Worm (Caenorhabditis elegans) whole organism, mixed stage, embryonic: Measurements from ENCODE around the gene srbc-62.
"Not testable (repeated sequence)": the region's sequence is repeated elsewhere in the genome, so short reads cannot be mapped to it uniquely, and the experiment has no call there.

Source experiments
- M03D4.4 ChIP-seq: sonication (generic microtip); optimal IDR thresholded peaks from 2 replicates; lab custom pipeline; 2017; ENCODE audit warnings: mild to moderate bottlenecking, missing genetic modification characterization, missing compliant biosample characterization
- bed-3 ChIP-seq: fragments of 200-800 bp; sonication (Bioruptor generic); optimal IDR thresholded peaks from 3 replicates; lab custom pipeline; 2018; ENCODE audit warnings: mild to moderate bottlenecking, missing genetic modification characterization, moderate library complexity, missing compliant biosample characterization
- blmp-1 ChIP-seq: fragments of 150-350 bp; optimal IDR thresholded peaks from 2 replicates; lab custom pipeline; 2014; ENCODE audit warnings: missing biosample characterization, missing genetic modification characterization
- ceh-39 ChIP-seq: fragments of 150-350 bp; optimal IDR thresholded peaks from 2 replicates; lab custom pipeline; 2014; ENCODE audit warnings: missing biosample characterization, missing genetic modification characterization
- ceh-83 ChIP-seq: fragments of 200-800 bp; sonication (Bioruptor generic); optimal IDR thresholded peaks from 2 replicates; lab custom pipeline; 2018; ENCODE audit warnings: mild to moderate bottlenecking, missing genetic modification characterization, missing compliant biosample characterization
- ces-1 ChIP-seq: fragments of 150-350 bp; optimal IDR thresholded peaks from 2 replicates; lab custom pipeline; 2014; ENCODE audit warnings: missing biosample characterization, missing genetic modification reagents, missing genetic modification characterization
- drap-1 ChIP-seq: fragments of 200-800 bp; sonication (Bioruptor generic); optimal IDR thresholded peaks from 3 replicates; lab custom pipeline; 2018; ENCODE audit warnings: mild to moderate bottlenecking, missing genetic modification characterization, missing compliant biosample characterization
- elt-1 ChIP-seq: sonication (generic microtip); optimal IDR thresholded peaks from 2 replicates; lab custom pipeline; 2017; ENCODE audit warnings: missing genetic modification characterization, mild to moderate bottlenecking, missing compliant biosample characterization, antibody characterized with exemption, moderate library complexity, borderline replicate concordance; ENCODE audit not compliant: insufficient read depth
- elt-3 ChIP-seq: fragments of 150-350 bp; optimal IDR thresholded peaks from 2 replicates; lab custom pipeline; 2014; ENCODE audit warnings: missing biosample characterization, missing genetic modification characterization
- flh-1 ChIP-seq: fragments of 200-800 bp; sonication (Bioruptor generic); optimal IDR thresholded peaks from 2 replicates; lab custom pipeline; 2018; ENCODE audit warnings: mild to moderate bottlenecking, missing genetic modification characterization, moderate library complexity, missing compliant biosample characterization
- ham-2 ChIP-seq: fragments of 200-800 bp; sonication (Bioruptor generic); optimal IDR thresholded peaks from 2 replicates; lab custom pipeline; 2018; ENCODE audit warnings: mild to moderate bottlenecking, missing genetic modification characterization, missing compliant biosample characterization
- hlh-1 ChIP-seq: fragments of 150-350 bp; optimal IDR thresholded peaks from 2 replicates; lab custom pipeline; 2014; ENCODE audit warnings: missing biosample characterization, missing genetic modification reagents, missing genetic modification characterization
- lin-13 ChIP-seq: fragments of 150-350 bp; optimal IDR thresholded peaks from 2 replicates; lab custom pipeline; 2014; ENCODE audit warnings: missing biosample characterization, missing genetic modification characterization
- lin-32 ChIP-seq: fragments of 200-800 bp; sonication (Bioruptor generic); optimal IDR thresholded peaks from 2 replicates; lab custom pipeline; 2018; ENCODE audit warnings: mild to moderate bottlenecking, missing genetic modification characterization, missing compliant biosample characterization
- lsy-2 ChIP-seq: fragments of 150-350 bp; optimal IDR thresholded peaks from 2 replicates; lab custom pipeline; 2014; ENCODE audit warnings: missing biosample characterization, missing genetic modification characterization
- mab-5 ChIP-seq: fragments of 150-350 bp; optimal IDR thresholded peaks from 2 replicates; lab custom pipeline; 2014; ENCODE audit warnings: missing biosample characterization, missing genetic modification characterization
- mep-1 ChIP-seq: fragments of 150-350 bp; optimal IDR thresholded peaks from 2 replicates; lab custom pipeline; 2017; ENCODE audit warnings: missing biosample characterization, missing genetic modification reagents, missing genetic modification characterization, inconsistent platforms
- mls-2 ChIP-seq: sonication (generic microtip); optimal IDR thresholded peaks from 2 replicates; lab custom pipeline; 2016; ENCODE audit warnings: mild to moderate bottlenecking, missing genetic modification characterization, moderate library complexity, missing compliant biosample characterization
- nhr-12 ChIP-seq: fragments of 150-350 bp; optimal IDR thresholded peaks from 2 replicates; lab custom pipeline; 2014; ENCODE audit warnings: missing biosample characterization, missing genetic modification characterization
- nhr-2 ChIP-seq: fragments of 150-350 bp; optimal IDR thresholded peaks from 2 replicates; lab custom pipeline; 2014; ENCODE audit warnings: missing biosample characterization, missing genetic modification characterization
- nhr-28 ChIP-seq: fragments of 150-350 bp; optimal IDR thresholded peaks from 2 replicates; lab custom pipeline; 2014; ENCODE audit warnings: missing biosample characterization, missing genetic modification characterization
- pha-4 ChIP-seq: fragments of 150-350 bp; optimal IDR thresholded peaks from 2 replicates; lab custom pipeline; 2018; ENCODE audit warnings: missing biosample characterization, missing genetic modification reagents, missing genetic modification characterization
- sem-2 ChIP-seq: fragments of 200-800 bp; sonication (Bioruptor generic); optimal IDR thresholded peaks from 2 replicates; lab custom pipeline; 2018; ENCODE audit warnings: mild to moderate bottlenecking, missing genetic modification characterization, missing compliant biosample characterization
- snpc-4 ChIP-seq: fragments of 150-350 bp; optimal IDR thresholded peaks from 2 replicates; lab custom pipeline; 2014; ENCODE audit warnings: missing biosample characterization, missing genetic modification characterization
- sptf-1 ChIP-seq: sonication (generic microtip); optimal IDR thresholded peaks from 2 replicates; lab custom pipeline; 2017; ENCODE audit warnings: mild to moderate bottlenecking, missing genetic modification characterization, moderate library complexity, missing compliant biosample characterization
- tbx-8 ChIP-seq: fragments of 200-800 bp; sonication (Bioruptor generic); optimal IDR thresholded peaks from 2 replicates; lab custom pipeline; 2018; ENCODE audit warnings: mild to moderate bottlenecking, missing genetic modification characterization, moderate library complexity, missing compliant biosample characterization
- unc-120 ChIP-seq: sonication (generic microtip); optimal IDR thresholded peaks from 2 replicates; lab custom pipeline; 2017; ENCODE audit warnings: missing genetic modification characterization, missing compliant biosample characterization; ENCODE audit not compliant: poor library complexity, severe bottlenecking
- unc-39 ChIP-seq: fragments of 150-350 bp; optimal IDR thresholded peaks from 2 replicates; lab custom pipeline; 2014; ENCODE audit warnings: missing biosample characterization, missing genetic modification characterization
- unc-62 ChIP-seq: fragments of 150-350 bp; optimal IDR thresholded peaks from 2 replicates; lab custom pipeline; 2014; ENCODE audit warnings: missing biosample characterization, missing genetic modification reagents, missing genetic modification characterization
- ztf-11 ChIP-seq: fragments of 150-350 bp; optimal IDR thresholded peaks from 2 replicates; lab custom pipeline; 2014; ENCODE audit warnings: missing biosample characterization, missing genetic modification characterization

The srbc-62 gene

DNA sequence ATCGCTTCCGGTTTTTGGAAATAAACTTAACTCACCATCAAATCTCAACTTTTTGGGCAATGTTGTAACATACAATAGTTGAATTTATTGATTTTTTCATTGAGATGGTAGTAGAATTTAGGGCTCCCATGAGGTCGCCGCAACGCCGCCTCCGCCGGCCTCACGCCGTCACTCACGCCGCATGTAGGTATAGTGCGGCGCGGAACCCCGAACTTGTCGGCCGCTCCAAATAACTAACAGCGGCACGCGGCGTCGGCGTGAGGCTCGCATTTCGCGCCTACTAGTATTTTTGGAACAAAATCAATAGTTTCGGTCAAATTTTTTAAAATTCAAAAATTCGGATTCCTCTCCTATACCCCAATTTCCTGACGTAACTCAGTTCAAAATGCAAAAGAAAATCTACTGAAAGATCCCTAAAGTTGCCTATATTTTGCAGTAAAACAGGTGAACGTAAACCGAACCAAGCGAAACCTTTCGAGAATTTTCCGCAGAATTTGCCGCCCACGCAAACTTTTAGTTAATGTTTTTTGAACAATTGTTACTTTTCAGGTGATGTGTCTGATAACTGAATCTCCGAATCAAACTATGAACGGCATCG lies 33.7 kb downstream of the srbc-62 start, which contains the start of gene Y61B8A.6:
TSS of gene Y61B8A.6 (plus strand) at position 548 of the 598 bp plus-strand sequence.
- TF ChIP-seq ceh-39 (tag; lab: Kevin White, UChicago) (no peak), tbx-8 (GFP tag; lab: Kevin White, UChicago) (no peak), mab-5 (no peak), mep-1 (tag; lab: Kevin White, UChicago) (no peak), sptf-1 (tag; lab: Kevin White, UChicago) (no peak), ceh-83 (no peak), lin-13 (tag; lab: Kevin White, UChicago) (no peak), ham-2 (no peak), drap-1 (GFP tag; lab: Kevin White, UChicago) (no peak), elt-1 (no peak), sem-2 (GFP tag; lab: Kevin White, UChicago) (no peak), lin-32 (GFP tag; lab: Kevin White, UChicago) (no peak), nhr-28 (tag; lab: Kevin White, UChicago) (no peak), pha-4 (tag; lab: Kevin White, UChicago) (no peak), elt-3 (no peak), unc-120 (no peak), unc-62 (no peak)

DNA sequence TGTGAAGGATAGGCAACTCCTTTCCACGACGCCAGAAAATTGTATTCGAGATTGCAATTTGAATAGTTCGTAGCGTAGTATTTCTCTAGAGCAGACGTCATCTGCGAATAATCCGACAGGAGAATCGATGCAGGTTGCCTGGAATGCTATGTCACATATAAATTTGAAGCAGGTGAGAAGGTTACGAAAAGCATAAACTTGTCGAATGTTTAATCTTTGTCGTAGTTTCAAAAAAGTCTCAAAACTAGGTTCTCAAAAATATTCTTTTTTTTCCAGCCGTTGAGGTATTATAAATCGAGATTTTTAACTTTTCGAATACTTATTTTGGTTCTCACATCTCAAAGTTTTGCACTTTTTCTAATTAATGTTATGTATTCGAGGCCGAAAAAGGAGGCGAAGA lies 37.2 kb downstream of the srbc-62 start, which contains the start of gene srh-116:
TSS of gene srh-116 (minus strand) at position 101 of the 400 bp plus-strand sequence.
- TF ChIP-seq unc-120, mab-5, unc-62: not testable (repeated sequence)

DNA sequence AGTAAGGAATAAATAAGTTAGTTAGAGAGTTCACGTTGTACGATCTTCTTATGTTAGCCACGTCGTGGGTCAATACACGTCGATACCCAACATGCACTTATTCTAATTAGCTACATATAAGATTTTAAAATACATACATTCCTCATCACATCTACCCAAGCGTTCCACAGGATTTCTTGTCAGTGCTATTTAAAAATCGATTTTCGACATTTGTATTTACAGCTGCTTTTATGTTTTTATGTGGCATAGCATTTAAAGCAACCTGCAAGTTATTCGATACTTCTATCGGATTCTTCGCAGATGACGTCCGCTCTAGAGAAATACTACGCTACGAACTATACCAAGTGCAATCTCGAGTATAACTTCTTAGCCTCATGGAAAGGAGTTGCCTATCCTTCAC lies 37.7 kb downstream of the srbc-62 start, which contains the start of gene srh-115:
TSS of gene srh-115 (plus strand) at position 301 of the 400 bp plus-strand sequence.
- TF ChIP-seq ztf-11 (tag; lab: Kevin White, UChicago) (no peak), ham-2 (no peak), pha-4 (tag; lab: Kevin White, UChicago) (no peak), ces-1 (no peak), elt-1 (no peak), flh-1 (GFP tag; lab: Kevin White, UChicago) (no peak), mab-5 (no peak), unc-39 (tag; lab: Kevin White, UChicago) (no peak), lsy-2 (tag; lab: Kevin White, UChicago) (no peak)

DNA sequence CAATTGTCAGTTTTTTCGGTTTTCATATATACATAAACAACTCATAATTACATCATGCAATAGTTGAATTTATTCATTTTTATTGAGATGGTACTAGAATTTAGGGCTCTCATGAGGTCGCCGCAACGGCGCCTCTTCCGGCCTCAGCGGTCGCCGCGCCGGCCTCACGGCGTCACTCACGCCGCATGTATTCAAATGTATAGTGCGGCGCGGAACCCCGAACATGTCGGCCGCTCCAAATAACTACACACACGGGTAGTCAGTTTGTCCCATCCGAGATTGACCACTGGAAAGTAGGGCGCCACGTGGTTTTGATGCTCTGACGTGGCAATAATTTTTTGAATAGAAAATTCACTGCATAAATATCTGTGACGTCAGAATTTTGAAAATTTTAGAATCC lies 39.8 kb downstream of the srbc-62 start:
- no peak for TF ChIP-seq tbx-8 (GFP tag; lab: Kevin White, UChicago)
- no peak for TF ChIP-seq ces-1
- no peak for TF ChIP-seq lin-13 (tag; lab: Kevin White, UChicago)
- TF ChIP-seq ham-2, result no peak
- no peak for TF ChIP-seq nhr-2 (tag; lab: Kevin White, UChicago)
- TF ChIP-seq unc-62, result no peak
- no peak for TF ChIP-seq mls-2
- TF ChIP-seq ceh-83, result no peak

DNA sequence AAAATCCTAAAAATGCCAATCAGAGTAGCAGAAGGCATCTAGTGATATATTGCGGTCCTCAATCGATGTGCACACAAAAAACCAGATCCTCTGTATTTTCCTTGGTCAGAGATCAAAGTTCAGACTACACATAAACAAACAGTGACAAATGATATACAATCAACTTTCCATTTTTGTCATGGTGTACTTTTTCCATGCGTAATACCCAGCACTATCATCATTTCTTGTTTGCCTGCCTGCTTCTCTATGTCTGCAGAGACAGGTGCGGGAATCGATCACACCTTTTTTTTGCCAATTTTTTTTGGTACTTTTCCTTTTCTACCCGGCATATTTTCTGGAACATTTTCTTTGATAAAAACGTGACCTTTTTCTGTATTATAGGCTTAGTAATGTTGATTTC lies 40.5 kb downstream of the srbc-62 start:
- TF ChIP-seq nhr-2 (tag; lab: Kevin White, UChicago) (no peak), ceh-39 (tag; lab: Kevin White, UChicago) (no peak), ztf-11 (tag; lab: Kevin White, UChicago) (no peak), M03D4.4 (no peak)

DNA sequence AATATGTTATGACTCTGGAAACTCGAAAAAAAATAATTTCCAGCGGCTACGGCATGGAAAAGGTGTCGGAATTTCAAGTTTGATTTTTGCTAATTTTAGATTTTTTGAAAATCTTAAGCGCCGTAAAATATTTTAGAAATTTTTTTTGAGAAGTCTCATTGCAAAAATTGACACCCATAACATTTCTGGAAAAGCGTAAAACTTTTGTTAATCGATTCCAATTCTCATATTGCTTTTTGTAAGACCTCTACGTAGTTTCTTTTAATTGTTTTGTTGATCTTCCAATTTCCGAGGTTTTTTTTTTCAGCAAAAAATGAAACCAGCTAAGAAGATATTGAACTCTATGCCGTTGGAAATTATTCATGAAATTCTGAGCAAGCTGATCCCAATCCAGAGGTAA lies 41.1 kb downstream of the srbc-62 start, which contains the start of gene fbxa-85:
TSS of gene fbxa-85 (plus strand) at position 301 of the 400 bp plus-strand sequence.
- TF ChIP-seq ces-1 (no peak), bed-3 (GFP tag; lab: Kevin White, UChicago) (no peak), nhr-12 (no peak), lin-13 (tag; lab: Kevin White, UChicago) (no peak), unc-39 (tag; lab: Kevin White, UChicago) (no peak), nhr-28 (tag; lab: Kevin White, UChicago) (no peak), ztf-11 (tag; lab: Kevin White, UChicago) (no peak), hlh-1 (no peak), flh-1 (GFP tag; lab: Kevin White, UChicago) (no peak), blmp-1 (no peak), lin-32 (GFP tag; lab: Kevin White, UChicago) (no peak), lsy-2 (tag; lab: Kevin White, UChicago) (no peak), snpc-4 (tag; lab: Kevin White, UChicago) (no peak), elt-3 (no peak), mls-2 (no peak), mep-1 (tag; lab: Kevin White, UChicago) (no peak), elt-1 (no peak)
